Fruit fly (Drosophila melanogaster): Measurements from ENCODE around the gene CG33725.

CG33725 gene

DNA sequence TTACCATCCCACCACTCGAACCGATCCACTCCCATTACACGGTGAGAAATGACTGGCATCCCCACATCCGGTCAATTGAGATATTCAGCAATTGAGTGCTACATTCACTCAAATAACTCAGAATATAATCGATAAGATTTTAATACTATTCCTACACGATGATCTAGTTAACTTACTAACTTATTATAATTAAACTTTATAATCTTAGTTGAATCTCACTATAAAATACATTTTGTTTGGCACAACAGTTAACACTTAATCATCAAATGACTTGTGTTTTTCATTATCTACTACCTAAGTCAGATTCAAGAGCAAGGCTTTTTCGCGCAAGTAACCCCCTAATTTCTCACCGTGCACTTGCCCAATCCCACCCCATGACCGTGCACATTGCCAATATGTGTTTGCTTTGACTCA lies 12.9 kb downstream of the CG33725 start (continued):
- TF ChIP-seq Gsc (GFP tag; IDR thresholded peaks at IDR 0.05) (no peak), croc (GFP tag; conservative IDR thresholded peaks at IDR 0.05) (no peak), Nf-YC (tag; optimal IDR thresholded peaks at IDR 0.05) (peak; percentile 36), CG10321 (GFP tag; IDR thresholded peaks at IDR 0.05) (no peak), zf30C (GFP tag; optimal IDR thresholded peaks at IDR 0.05) (peak; percentile 47), Opbp (GFP tag; IDR thresholded peaks at IDR 0.05; ENCODE audit: partially characterized antibody) (no peak), sima (GFP tag; optimal IDR thresholded peaks at IDR 0.05) (no peak), hkb (optimal IDR thresholded peaks at IDR 0.05) (no peak), hkb (GFP tag; IDR thresholded peaks at IDR 0.05) (peak; percentile 39; the same call in 1 of the 2 replicates), CG15011 (GFP tag; optimal IDR thresholded peaks at IDR 0.05) (peak; percentile 4), odd (GFP tag; optimal IDR thresholded peaks at IDR 0.05) (peak; percentile 34), CG32532 (GFP tag; IDR thresholded peaks at IDR 0.05) (peak; percentile 4; the same call in 1 of the 2 replicates), CG2875 (GFP tag; optimal IDR thresholded peaks at IDR 0.05) (peak; percentile 39), Spps (tag; optimal IDR thresholded peaks at IDR 0.05) (no peak), CG2120 (GFP tag; optimal IDR thresholded peaks at IDR 0.05) (peak; percentile 32), CG18599 (GFP tag; optimal IDR thresholded peaks at IDR 0.05) (peak; percentile 45), pnt (GFP tag; optimal IDR thresholded peaks at IDR 0.05) (no peak), CG9437 (GFP tag; optimal IDR thresholded peaks at IDR 0.05) (peak; percentile 39), CG18262 (tag; optimal IDR thresholded peaks at IDR 0.05) (peak; percentile 68), Dfd (GFP tag; optimal IDR thresholded peaks at IDR 0.05) (no peak), Lhr (GFP tag; optimal IDR thresholded peaks at IDR 0.05) (no peak), pan (optimal IDR thresholded peaks at IDR 0.05) (no peak), pan (GFP tag; optimal IDR thresholded peaks at IDR 0.05 in 1 of 2, IDR thresholded peaks at IDR 0.05 in 1 of 2) (peak in 1 of 2 experiments; percentile 22), insv (GFP tag; optimal IDR thresholded peaks at IDR 0.05) (no peak), z (GFP tag; IDR thresholded peaks at IDR 0.05) (peak; percentile 90), Lim3 (GFP tag; IDR thresholded peaks at IDR 0.05) (no peak), Nf-YB (GFP tag; optimal IDR thresholded peaks at IDR 0.05) (peak; percentile 4), sens (GFP tag) (peak; percentile 65), Dbx (GFP tag; IDR thresholded peaks at IDR 0.05) (no peak), exex (tag; optimal IDR thresholded peaks at IDR 0.05) (no peak), pzg (GFP tag; optimal IDR thresholded peaks at IDR 0.05) (no peak), CG15601 (tag; optimal IDR thresholded peaks at IDR 0.05) (no peak), CG32767 (GFP tag; IDR thresholded peaks at IDR 0.05) (no peak), CG12219 (GFP tag; optimal IDR thresholded peaks at IDR 0.05) (peak; percentile 47), lov (optimal IDR thresholded peaks at IDR 0.05) (no peak), lov (GFP tag; IDR thresholded peaks at IDR 0.05) (no peak), CG15696 (tag; optimal IDR thresholded peaks at IDR 0.05) (no peak), cg (GFP tag; optimal IDR thresholded peaks at IDR 0.05) (no peak), crc (GFP tag; optimal IDR thresholded peaks at IDR 0.05) (no peak), zfh1 (GFP tag; IDR thresholded peaks at IDR 0.05) (no peak), CG7786 (GFP tag; optimal IDR thresholded peaks at IDR 0.05) (peak; percentile 3), gfzf (GFP tag; optimal IDR thresholded peaks at IDR 0.05) (no peak), Gug (GFP tag; IDR thresholded peaks at IDR 0.05) (no peak), chn (GFP tag; optimal IDR thresholded peaks at IDR 0.05) (no peak), CG11723 (GFP tag; optimal IDR thresholded peaks at IDR 0.05) (peak; percentile 38), CG14667 (GFP tag; IDR thresholded peaks at IDR 0.05) (0 out of 2 replicates have a peak, but pooled peaks have one; percentile 31), CG18476 (GFP tag; optimal IDR thresholded peaks at IDR 0.05) (peak; percentile 20), Dip3 (GFP tag; optimal IDR thresholded peaks at IDR 0.05) (no peak), sob (GFP tag; IDR thresholded peaks at IDR 0.05) (no peak), Aef1 (GFP tag; IDR thresholded peaks at IDR 0.05) (no peak), CG10274 (GFP tag; optimal IDR thresholded peaks at IDR 0.05) (peak; percentile 24), Hand (GFP tag; optimal IDR thresholded peaks at IDR 0.05) (no peak), kah (GFP tag; optimal IDR thresholded peaks at IDR 0.05) (no peak)
